Worm (Caenorhabditis elegans) whole organism, young adult: ENCODE measurements around the gene ins-39.

Source experiments
- C17E4.6 ChIP-seq: fragments of 200-800 bp; sonication (Bioruptor generic); IDR thresholded peaks from 2 replicates; pipeline ENCODE4 v1.3.6; 2022; ENCODE audit warnings: missing genetic modification reagents, missing genetic modification characterization, missing compliant biosample characterization
- F57C9.4 ChIP-seq: sonication (generic microtip); optimal IDR thresholded peaks from 2 replicates; lab custom pipeline; 2017; ENCODE audit warnings: mild to moderate bottlenecking, missing genetic modification characterization, missing compliant biosample characterization
- ama-1 ChIP-seq, 3 experiments: fragments of 150-350 bp in 1 of 3; sonication (generic microtip) in 2 of 3; optimal IDR thresholded peaks; 2 replicates each; lab custom pipeline; 2014 to 2018; ENCODE audit warnings: missing biosample characterization in 2 of 3, missing genetic modification characterization in 2 of 3, missing genetic modification reagents in 2 of 3
- bed-1 ChIP-seq: fragments of 200-800 bp; sonication (Bioruptor generic); IDR thresholded peaks from 2 replicates; pipeline ENCODE4 v1.3.6; 2022; ENCODE audit warnings: missing genetic modification reagents, missing genetic modification characterization, missing compliant biosample characterization
- egl-44 ChIP-seq: fragments of 200-800 bp; sonication (Bioruptor generic); IDR thresholded peaks from 2 replicates; pipeline ENCODE4 v1.3.6; 2022; ENCODE audit warnings: missing genetic modification reagents, missing genetic modification characterization, missing compliant biosample characterization
- egrh-3 ChIP-seq: fragments of 200-800 bp; sonication (Bioruptor generic); IDR thresholded peaks from 2 replicates; pipeline ENCODE4 v1.3.6; 2022; ENCODE audit warnings: missing genetic modification reagents, missing genetic modification characterization, missing compliant biosample characterization
- lin-26 ChIP-seq: fragments of 200-800 bp; sonication (Bioruptor generic); IDR thresholded peaks from 2 replicates; pipeline ENCODE4 v1.3.6; 2022; ENCODE audit warnings: missing genetic modification reagents, missing genetic modification characterization, missing compliant biosample characterization
- madf-6 ChIP-seq: fragments of 200-800 bp; sonication (Bioruptor generic); IDR thresholded peaks from 2 replicates; pipeline ENCODE4 v1.3.6; 2022; ENCODE audit warnings: missing genetic modification reagents, missing genetic modification characterization, missing compliant biosample characterization
- nfya-1 ChIP-seq: sonication (generic microtip); optimal IDR thresholded peaks from 2 replicates; lab custom pipeline; 2017; ENCODE audit warnings: antibody characterized with exemption, missing compliant biosample characterization, missing genetic modification characterization, borderline replicate concordance; ENCODE audit not compliant: insufficient read depth
- rcor-1 ChIP-seq: fragments of 200-800 bp; sonication (Bioruptor generic); IDR thresholded peaks from 2 replicates; pipeline ENCODE4 v1.3.6; 2022; ENCODE audit warnings: missing genetic modification reagents, missing genetic modification characterization, missing compliant biosample characterization
- snpc-1.3 ChIP-seq: sonication (generic microtip); optimal IDR thresholded peaks from 2 replicates; lab custom pipeline; 2017; ENCODE audit warnings: missing genetic modification characterization, mild to moderate bottlenecking, missing compliant biosample characterization, antibody characterized with exemption, moderate library complexity, missing genotype, missing genetic modification reagents; ENCODE audit not compliant: insufficient read depth
- snpc-4 ChIP-seq, 5 experiments: fragments of 150-350 bp in 1 of 5; sonication (generic microtip) in 4 of 5; optimal IDR thresholded peaks; 2 replicates each; lab custom pipeline; 2014 to 2018; ENCODE audit warnings: missing genetic modification characterization in 5 of 5, missing biosample characterization in 3 of 5, antibody characterized with exemption in 2 of 5, mild to moderate bottlenecking in 2 of 5, missing compliant biosample characterization in 2 of 5, missing genotype in 2 of 5, moderate library complexity in 2 of 5, missing genetic modification reagents in 1 of 5

ce11 chrX:1309446-1309845 lies 34.8 kb downstream of the ins-39 start:
- no peak for TF ChIP-seq lin-26
- TF ChIP-seq nfya-1, result no peak
- TF ChIP-seq ama-1 (optimal IDR thresholded peaks at IDR 0.05; lab: Kevin White, UChicago), result no peak
- TF ChIP-seq ama-1 (GFP tag; optimal IDR thresholded peaks at IDR 0.05; lab: Kevin White, UChicago), result no peak
- no peak for TF ChIP-seq egrh-3 (GFP tag; lab: Robert Waterston, UW)
- no peak for TF ChIP-seq F57C9.4 (tag; lab: Kevin White, UChicago)
- no peak for TF ChIP-seq rcor-1 (GFP tag; lab: Robert Waterston, UW)
- TF ChIP-seq egl-44 (GFP tag; lab: Robert Waterston, UW), result no peak
- no peak for TF ChIP-seq madf-6
- TF ChIP-seq bed-1 (GFP tag; lab: Robert Waterston, UW), result no peak
- no peak for TF ChIP-seq snpc-1.3 (tag; lab: Kevin White, UChicago)
- no peak for TF ChIP-seq C17E4.6 (GFP tag; lab: Robert Waterston, UW)
- TF ChIP-seq snpc-4 (GFP tag; optimal IDR thresholded peaks at IDR 0.05; lab: Kevin White, UChicago), result no peak
- no peak for TF ChIP-seq snpc-4 (tag; optimal IDR thresholded peaks at IDR 0.05; lab: Kevin White, UChicago)
